Fruit fly (Drosophila melanogaster) whole organism, embryonic: Measurements from ENCODE around the gene 5-HT7.

Source experiments
- CG12155 ChIP-seq: fragments of 200-800 bp; sonication (Bioruptor generic); optimal IDR thresholded peaks from 3 replicates; lab custom pipeline; 2016; ENCODE audit warnings: missing biosample characterization, missing genetic modification characterization
- CG13424 ChIP-seq: fragments of 200-800 bp; sonication (Bioruptor generic); optimal IDR thresholded peaks from 2 replicates; lab custom pipeline; 2019; ENCODE audit warnings: missing biosample characterization, mild to moderate bottlenecking, missing genetic modification characterization, moderate library complexity
- CG14667 ChIP-seq: fragments of 200-800 bp; sonication (Bioruptor generic); IDR thresholded peaks from 2 replicates; pipeline ENCODE4 v1.3.6; 2022; ENCODE audit warnings: missing biosample characterization, missing genetic modification characterization
- CG15696 ChIP-seq: fragments of 200-800 bp; sonication (Bioruptor generic); optimal IDR thresholded peaks from 2 replicates; lab custom pipeline; 2019; ENCODE audit warnings: missing biosample characterization, mild to moderate bottlenecking, missing genetic modification characterization, moderate library complexity
- CG16813 ChIP-seq: fragments of 200-800 bp; sonication (Bioruptor generic); IDR thresholded peaks from 3 replicates; pipeline ENCODE4 v1.3.6; 2022; ENCODE audit warnings: missing biosample characterization, missing genetic modification characterization; ENCODE audit not compliant: partially characterized antibody
- CG18476 ChIP-seq: fragments of 200-800 bp; sonication (Bioruptor generic); optimal IDR thresholded peaks from 2 replicates; lab custom pipeline; 2016; ENCODE audit warnings: missing biosample characterization, mild to moderate bottlenecking, missing genetic modification characterization
- CG2202 ChIP-seq: fragments of 200-800 bp; sonication (Bioruptor generic); optimal IDR thresholded peaks from 2 replicates; lab custom pipeline; 2018; ENCODE audit warnings: missing biosample characterization, mild to moderate bottlenecking, missing genetic modification characterization
- CG2712 ChIP-seq: fragments of 200-800 bp; optimal IDR thresholded peaks from 3 replicates; lab custom pipeline; 2019; ENCODE audit warnings: missing biosample characterization, mild to moderate bottlenecking, missing genetic modification characterization, moderate library complexity
- CG30020 ChIP-seq: fragments of 200-800 bp; optimal IDR thresholded peaks from 2 replicates; lab custom pipeline; 2019; ENCODE audit warnings: missing biosample characterization, mild to moderate bottlenecking, missing genetic modification characterization, moderate library complexity
- CG33557 ChIP-seq: fragments of 200-800 bp; sonication (Bioruptor generic); optimal IDR thresholded peaks from 2 replicates; lab custom pipeline; 2019; ENCODE audit warnings: missing biosample characterization, mild to moderate bottlenecking, missing genetic modification characterization, moderate library complexity
- CG3838 ChIP-seq: fragments of 200-800 bp; sonication (Bioruptor generic); optimal IDR thresholded peaks from 3 replicates; lab custom pipeline; 2016; ENCODE audit warnings: missing biosample characterization, missing genetic modification characterization
- CG4404 ChIP-seq: fragments of 200-800 bp; sonication (Bioruptor generic); IDR thresholded peaks from 2 replicates; pipeline ENCODE4 v1.3.6; 2022; ENCODE audit warnings: missing biosample characterization, missing genetic modification characterization
- CG7745 ChIP-seq: fragments of 200-800 bp; sonication (Bioruptor generic); optimal IDR thresholded peaks from 2 replicates; lab custom pipeline; 2018; ENCODE audit warnings: missing biosample characterization, mild to moderate bottlenecking, missing genetic modification characterization, moderate library complexity
- CG9876 ChIP-seq: fragments of 200-800 bp; sonication (Bioruptor generic); optimal IDR thresholded peaks from 2 replicates; lab custom pipeline; 2016; ENCODE audit warnings: missing biosample characterization, missing genetic modification characterization
- D ChIP-seq, 2 experiments: fragments of 200-800 bp in 1 of 2; fragments of >200 bp in 1 of 2; sonication (Bioruptor generic) in 1 of 2; optimal IDR thresholded peaks; 2 replicates in 1 of 2; 3 replicates in 1 of 2; lab custom pipeline; 2017; ENCODE audit warnings: mild to moderate bottlenecking in 1 of 2, missing biosample characterization in 1 of 2, missing genetic modification characterization in 1 of 2, missing genetic modification reagents in 1 of 2
- Doc2 ChIP-seq: fragments of 200-800 bp; sonication (Bioruptor generic); IDR thresholded peaks from 2 replicates; pipeline ENCODE4 v1.3.6; 2022; ENCODE audit warnings: missing biosample characterization, missing genetic modification characterization
- Ets65A ChIP-seq: fragments of 200-800 bp; sonication (Bioruptor generic); peaks from one replicate; lab custom pipeline; 2016; ENCODE audit warnings: missing biosample characterization, missing genetic modification characterization
- Fer3 ChIP-seq: fragments of 200-800 bp; sonication (Bioruptor generic); optimal IDR thresholded peaks from 2 replicates; lab custom pipeline; 2018; ENCODE audit warnings: missing biosample characterization, mild to moderate bottlenecking, missing genetic modification characterization, moderate library complexity
- Gug ChIP-seq: fragments of 200-800 bp; sonication (Bioruptor generic); IDR thresholded peaks from 4 replicates; pipeline ENCODE4 v1.3.6; 2022; ENCODE audit warnings: missing biosample characterization, missing genetic modification characterization
- H15 ChIP-seq: fragments of 200-800 bp; sonication (Bioruptor generic); IDR thresholded peaks from 3 replicates; pipeline ENCODE4 v1.3.6; 2022; ENCODE audit warnings: missing biosample characterization, missing genetic modification characterization
- HLH4C ChIP-seq: fragments of 200-800 bp; sonication (Bioruptor generic); IDR thresholded peaks from 3 replicates; pipeline ENCODE4 v1.3.6; 2022; ENCODE audit warnings: missing biosample characterization, missing genetic modification characterization; ENCODE audit not compliant: partially characterized antibody
- Max ChIP-seq: fragments of 200-800 bp; sonication (Bioruptor generic); optimal IDR thresholded peaks from 2 replicates; lab custom pipeline; 2016; ENCODE audit warnings: missing biosample characterization, mild to moderate bottlenecking, missing genetic modification characterization
- Meics ChIP-seq: fragments of 200-800 bp; sonication (Bioruptor generic); optimal IDR thresholded peaks from 2 replicates; lab custom pipeline; 2017; ENCODE audit warnings: missing biosample characterization, mild to moderate bottlenecking, missing genetic modification characterization
- NC2β ChIP-seq: fragments of 200-800 bp; sonication (Bioruptor generic); optimal IDR thresholded peaks from 2 replicates; lab custom pipeline; 2016; ENCODE audit warnings: missing biosample characterization, missing genetic modification characterization
- Sox100B ChIP-seq: fragments of 200-800 bp; sonication (Bioruptor generic); optimal IDR thresholded peaks from 3 replicates; lab custom pipeline; 2018; ENCODE audit warnings: missing biosample characterization, mild to moderate bottlenecking, missing genetic modification characterization
- aop ChIP-seq: fragments of 200-800 bp; sonication (Bioruptor generic); IDR thresholded peaks from 2 replicates; pipeline ENCODE4 v1.3.6; 2022; ENCODE audit warnings: missing biosample characterization, missing genetic modification characterization
- ase ChIP-seq: fragments of 200-800 bp; sonication (Bioruptor generic); IDR thresholded peaks from 3 replicates; pipeline ENCODE4 v1.3.6; 2022; ENCODE audit warnings: missing biosample characterization, missing genetic modification characterization
- bigmax ChIP-seq: fragments of 200-800 bp; sonication (Bioruptor generic); optimal IDR thresholded peaks from 2 replicates; lab custom pipeline; 2018; ENCODE audit warnings: missing biosample characterization, mild to moderate bottlenecking, missing genetic modification characterization
- chn ChIP-seq: fragments of 200-800 bp; sonication (Bioruptor generic); optimal IDR thresholded peaks from 2 replicates; lab custom pipeline; 2016; ENCODE audit warnings: missing biosample characterization, missing genetic modification characterization
- ci ChIP-seq: fragments of 200-800 bp; sonication (Bioruptor generic); IDR thresholded peaks from 3 replicates; pipeline ENCODE4 v1.3.6; 2022; ENCODE audit warnings: missing biosample characterization, missing genetic modification characterization
- da ChIP-seq: fragments of 200-800 bp; sonication (Bioruptor generic); optimal IDR thresholded peaks from 2 replicates; lab custom pipeline; 2016; ENCODE audit warnings: missing biosample characterization, missing genetic modification characterization
- exex ChIP-seq: fragments of 200-800 bp; sonication (Bioruptor generic); optimal IDR thresholded peaks from 4 replicates; lab custom pipeline; 2018; ENCODE audit warnings: missing biosample characterization, mild to moderate bottlenecking, missing genetic modification characterization, moderate library complexity
- gt ChIP-seq: fragments of 200-800 bp; sonication (Bioruptor generic); IDR thresholded peaks from 2 replicates; pipeline ENCODE4 v1.3.6; 2022; ENCODE audit warnings: missing biosample characterization, missing genetic modification characterization
- hkb ChIP-seq, 2 experiments: fragments of 200-800 bp in 1 of 2; fragments of >200 bp in 1 of 2; sonication (Bioruptor generic) in 1 of 2; IDR thresholded peaks in 1 of 2; optimal IDR thresholded peaks in 1 of 2; 2 replicates each; pipeline versions ENCODE4 v1.3.6 to Lab custom; 2017 to 2022; ENCODE audit warnings: missing biosample characterization in 1 of 2, missing genetic modification characterization in 1 of 2
- jing ChIP-seq: fragments of 200-800 bp; sonication (Bioruptor generic); optimal IDR thresholded peaks from 2 replicates; lab custom pipeline; 2018; ENCODE audit warnings: missing biosample characterization, mild to moderate bottlenecking, missing genetic modification characterization
- lbe ChIP-seq: fragments of 200-800 bp; sonication (Bioruptor generic); optimal IDR thresholded peaks from 2 replicates; lab custom pipeline; 2016; ENCODE audit warnings: missing biosample characterization, mild to moderate bottlenecking, missing genetic modification characterization
- nmo ChIP-seq: fragments of 200-800 bp; sonication (Bioruptor generic); optimal IDR thresholded peaks from 2 replicates; lab custom pipeline; 2018; ENCODE audit warnings: missing biosample characterization, mild to moderate bottlenecking, missing genetic modification characterization, moderate library complexity
- odd ChIP-seq: fragments of 200-800 bp; sonication (Bioruptor generic); optimal IDR thresholded peaks from 2 replicates; lab custom pipeline; 2017; ENCODE audit warnings: missing biosample characterization, mild to moderate bottlenecking, missing genetic modification characterization
- pfk ChIP-seq: fragments of 200-800 bp; sonication (Bioruptor generic); optimal IDR thresholded peaks from 2 replicates; lab custom pipeline; 2018; ENCODE audit warnings: missing biosample characterization, mild to moderate bottlenecking, missing genetic modification characterization, moderate library complexity
- sc ChIP-seq, 3 experiments: fragments of >200 bp in 2 of 3; fragments of 200-800 bp in 1 of 3; sonication (Bioruptor generic) in 1 of 3; optimal IDR thresholded peaks; 2 replicates in 2 of 3; 3 replicates in 1 of 3; lab custom pipeline; 2017; ENCODE audit warnings: mild to moderate bottlenecking in 1 of 3, missing biosample characterization in 1 of 3, missing genetic modification characterization in 1 of 3, missing genetic modification reagents in 1 of 3
- scrt ChIP-seq: fragments of 200-800 bp; sonication (Bioruptor generic); optimal IDR thresholded peaks from 2 replicates; lab custom pipeline; 2018; ENCODE audit warnings: missing biosample characterization, mild to moderate bottlenecking, missing genetic modification characterization, moderate library complexity
- sens ChIP-seq: fragments of 200-800 bp; sonication (Bioruptor generic); peaks from one replicate; lab custom pipeline; 2016; ENCODE audit warnings: missing biosample characterization, missing genetic modification characterization
- slbo ChIP-seq: fragments of 200-800 bp; sonication (Bioruptor generic); IDR thresholded peaks from 2 replicates; pipeline ENCODE4 v1.3.6; 2022; ENCODE audit warnings: missing biosample characterization, missing genetic modification characterization
- sna ChIP-seq: fragments of 200-800 bp; sonication (Bioruptor generic); IDR thresholded peaks from 2 replicates; pipeline ENCODE4 v1.3.6; 2022; ENCODE audit warnings: missing biosample characterization, missing genetic modification characterization; ENCODE audit not compliant: partially characterized antibody
- sqz ChIP-seq: fragments of 200-800 bp; sonication (Bioruptor generic); optimal IDR thresholded peaks from 3 replicates; lab custom pipeline; 2018; ENCODE audit warnings: missing biosample characterization, mild to moderate bottlenecking, missing genetic modification characterization
- ttk ChIP-seq: fragments of 200-800 bp; sonication (Bioruptor generic); IDR thresholded peaks from 2 replicates; pipeline ENCODE4 v2.1.2; 2022; ENCODE audit warnings: missing biosample characterization, missing genetic modification characterization
- vfl ChIP-seq: fragments of 200-800 bp; sonication (Bioruptor generic); optimal IDR thresholded peaks from 2 replicates; lab custom pipeline; 2016; ENCODE audit warnings: missing biosample characterization, missing genetic modification characterization
- vnd ChIP-seq: fragments of 200-800 bp; sonication (Bioruptor generic); IDR thresholded peaks from 3 replicates; pipeline ENCODE4 v1.3.6; 2022; ENCODE audit warnings: missing biosample characterization, missing genetic modification characterization; ENCODE audit not compliant: partially characterized antibody
- yki ChIP-seq: fragments of >200 bp; optimal IDR thresholded peaks from 3 replicates; lab custom pipeline; 2018
- zen ChIP-seq: fragments of 200-800 bp; sonication (Bioruptor generic); optimal IDR thresholded peaks from 3 replicates; lab custom pipeline; 2018; ENCODE audit warnings: missing biosample characterization, mild to moderate bottlenecking, missing genetic modification characterization, moderate library complexity

5-HT7 gene

dm6 chr3R:30918872-30919271, 97.8 kb downstream of the 5-HT7 start (continued):
- TF ChIP-seq sna = no peak
- TF ChIP-seq CG9876 (GFP tag; lab: Kevin White, UChicago) = no peak
- peak; percentile 43 for TF ChIP-seq CG2712 (tag; lab: Kevin White, UChicago)
- no peak for TF ChIP-seq yki (lab: Kevin White, UChicago)
- TF ChIP-seq sqz (GFP tag; lab: Kevin White, UChicago) = peak; percentile 31
- no peak for TF ChIP-seq Max
- peak; percentile 53 for TF ChIP-seq CG7745 (tag; lab: Kevin White, UChicago)
- no peak for TF ChIP-seq pfk (GFP tag; lab: Kevin White, UChicago)
- no peak for TF ChIP-seq hkb (optimal IDR thresholded peaks at IDR 0.05; lab: Kevin White, UChicago)
- 0 out of 2 replicates have a peak, but pooled peaks have one; percentile 14 for TF ChIP-seq hkb (GFP tag; IDR thresholded peaks at IDR 0.05; lab: Robert Waterston, UW)
- TF ChIP-seq bigmax (GFP tag; lab: Kevin White, UChicago) = no peak
- no peak for TF ChIP-seq D (optimal IDR thresholded peaks at IDR 0.05; lab: Kevin White, UChicago)
- no peak for TF ChIP-seq D (GFP tag; optimal IDR thresholded peaks at IDR 0.05; lab: Kevin White, UChicago)
- TF ChIP-seq HLH4C = no peak
- no peak for TF ChIP-seq CG18476
- TF ChIP-seq CG30020 (tag; lab: Kevin White, UChicago) = no peak
- TF ChIP-seq exex (tag; lab: Kevin White, UChicago) = no peak
- no peak for TF ChIP-seq CG12155 (GFP tag; lab: Kevin White, UChicago)
- 0 out of 3 replicates have a peak, but pooled peaks have one; percentile 27 for TF ChIP-seq ci (GFP tag; lab: Robert Waterston, UW)
- no peak for TF ChIP-seq jing (GFP tag; lab: Kevin White, UChicago)
- no peak for TF ChIP-seq H15
- TF ChIP-seq Ets65A = no peak
- TF ChIP-seq zen = peak; percentile 54
- no peak for TF ChIP-seq NC2β
- no peak for TF ChIP-seq CG4404 (GFP tag; lab: Robert Waterston, UW)
- TF ChIP-seq nmo (GFP tag; lab: Kevin White, UChicago) = no peak
- TF ChIP-seq lbe = no peak
- TF ChIP-seq da (GFP tag; lab: Kevin White, UChicago) = no peak
- TF ChIP-seq CG2202 = peak; percentile 53
- TF ChIP-seq CG33557 (GFP tag; lab: Kevin White, UChicago) = peak; percentile 45
- TF ChIP-seq scrt (GFP tag; lab: Kevin White, UChicago) = no peak
- TF ChIP-seq gt (GFP tag; lab: Robert Waterston, UW) = no peak
- TF ChIP-seq sc (optimal IDR thresholded peaks at IDR 0.05; lab: Kevin White, UChicago) = no peak
- peak; percentile 9 for TF ChIP-seq sc (GFP tag; optimal IDR thresholded peaks at IDR 0.05; lab: Kevin White, UChicago)
- no peak for TF ChIP-seq CG14667 (GFP tag; lab: Robert Waterston, UW)
- TF ChIP-seq CG16813 = no peak
- no peak for TF ChIP-seq Doc2 (GFP tag; lab: Robert Waterston, UW)
- TF ChIP-seq chn (GFP tag; lab: Kevin White, UChicago) = no peak
- TF ChIP-seq vfl = no peak
- no peak for TF ChIP-seq CG3838
- TF ChIP-seq odd (GFP tag; lab: Kevin White, UChicago) = peak; percentile 29
- TF ChIP-seq vnd (GFP tag; lab: Robert Waterston, UW) = no peak
- no peak for TF ChIP-seq ase (GFP tag; lab: Robert Waterston, UW)
- peak; percentile 2 for TF ChIP-seq Fer3 (tag; lab: Kevin White, UChicago)
- TF ChIP-seq ttk (GFP tag; lab: Robert Waterston, UW) = no peak
- peak; percentile 44 for TF ChIP-seq CG13424
- TF ChIP-seq CG15696 = peak; percentile 88
- TF ChIP-seq Gug (GFP tag; lab: Robert Waterston, UW) = no peak
- TF ChIP-seq aop = no peak
- TF ChIP-seq slbo (GFP tag; lab: Robert Waterston, UW) = no peak
- peak; percentile 55 for TF ChIP-seq sens (GFP tag; lab: Kevin White, UChicago)
- no peak for TF ChIP-seq Meics (GFP tag; lab: Kevin White, UChicago)
- peak; percentile 38 for TF ChIP-seq Sox100B (GFP tag; lab: Kevin White, UChicago)
